Worm (Caenorhabditis elegans) whole organism, L4 larva: Measurements from ENCODE around the gene clec-73.

Source experiments
- R02D3.7 ChIP-seq: fragments of 150-350 bp; sonication (generic microtip); optimal IDR thresholded peaks from 3 replicates; lab custom pipeline; 2014; ENCODE audit warnings: missing biosample characterization, missing genetic modification characterization
- T20F7.1 ChIP-seq: fragments of 200-800 bp; sonication (Bioruptor generic); optimal IDR thresholded peaks from 2 replicates; lab custom pipeline; 2018; ENCODE audit warnings: mild to moderate bottlenecking, missing genetic modification characterization, missing compliant biosample characterization
- ceh-28 ChIP-seq: fragments of 150-350 bp; optimal IDR thresholded peaks from 2 replicates; lab custom pipeline; 2014; ENCODE audit warnings: missing biosample characterization, missing genetic modification reagents, missing genetic modification characterization
- dmd-9 ChIP-seq: fragments of 200-800 bp; sonication (Bioruptor generic); IDR thresholded peaks from 2 replicates; pipeline ENCODE4 v1.3.6; 2022; ENCODE audit warnings: missing genetic modification reagents, missing genetic modification characterization, missing compliant biosample characterization
- fkh-10 ChIP-seq: fragments of 150-350 bp; optimal IDR thresholded peaks from 2 replicates; lab custom pipeline; 2014; ENCODE audit warnings: missing biosample characterization, missing genetic modification reagents, missing genetic modification characterization
- jun-1 ChIP-seq: fragments of 150-350 bp; optimal IDR thresholded peaks from 2 replicates; lab custom pipeline; 2014; ENCODE audit warnings: missing biosample characterization, missing genetic modification reagents, missing genetic modification characterization
- lin-15B ChIP-seq: fragments of 150-350 bp; sonication (generic microtip); optimal IDR thresholded peaks from 3 replicates; lab custom pipeline; 2014; ENCODE audit warnings: missing biosample characterization, missing genetic modification characterization
- nhr-11 ChIP-seq: fragments of 150-350 bp; optimal IDR thresholded peaks from 2 replicates; lab custom pipeline; 2014; ENCODE audit warnings: missing biosample characterization, missing genetic modification characterization
- nhr-237 ChIP-seq: sonication (generic microtip); optimal IDR thresholded peaks from 2 replicates; lab custom pipeline; 2017; ENCODE audit warnings: missing biosample characterization, missing genetic modification characterization
- nhr-28 ChIP-seq: fragments of 150-350 bp; optimal IDR thresholded peaks from 2 replicates; lab custom pipeline; 2014; ENCODE audit warnings: missing biosample characterization, missing genetic modification characterization
- nhr-42 ChIP-seq: fragments of 200-800 bp; sonication (Bioruptor generic); IDR thresholded peaks from 2 replicates; pipeline ENCODE4 v1.3.6; 2022; ENCODE audit warnings: missing genetic modification characterization, missing compliant biosample characterization
- php-3 ChIP-seq: fragments of 200-800 bp; sonication (Bioruptor generic); IDR thresholded peaks from 2 replicates; pipeline ENCODE4 v1.3.6; 2022; ENCODE audit warnings: missing genetic modification reagents, missing genetic modification characterization, missing compliant biosample characterization
- skn-1 ChIP-seq: fragments of 150-350 bp; optimal IDR thresholded peaks from 2 replicates; lab custom pipeline; 2014; ENCODE audit warnings: missing biosample characterization, missing genetic modification characterization

DNA sequence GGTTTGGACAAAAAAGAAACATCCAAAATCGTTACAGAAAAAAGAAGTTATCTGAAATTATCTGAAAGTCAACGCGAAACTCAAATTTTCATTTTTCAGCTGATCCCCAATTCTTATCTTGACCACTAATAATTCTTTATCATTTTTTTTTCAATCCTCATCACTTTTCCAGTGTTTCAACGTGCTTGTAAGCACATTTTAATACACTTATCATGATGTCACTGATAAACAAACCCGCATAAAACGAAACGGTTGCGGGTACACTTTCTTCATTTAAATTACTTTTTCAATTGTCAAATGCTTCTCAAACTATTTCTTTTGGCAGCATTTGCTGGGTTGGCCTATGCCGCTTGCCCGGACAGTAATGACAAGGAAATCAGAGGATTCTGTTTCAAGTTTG, 34.1 kb downstream of the clec-73 start, which contains the start of gene clec-67:
- TF ChIP-seq R02D3.7 (tag; lab: Kevin White, UChicago) (no peak), dmd-9 (GFP tag; lab: Robert Waterston, UW) (no peak), skn-1 (tag; lab: Kevin White, UChicago) (no peak), T20F7.1 (no peak), nhr-237 (tag; lab: Kevin White, UChicago) (no peak), nhr-42 (no peak), lin-15B (tag; lab: Kevin White, UChicago) (no peak), nhr-28 (tag; lab: Kevin White, UChicago) (peak; percentile 63), jun-1 (tag; lab: Kevin White, UChicago) (no peak), nhr-11 (tag; lab: Kevin White, UChicago) (no peak), ceh-28 (tag; lab: Kevin White, UChicago) (no peak), php-3 (GFP tag; lab: Robert Waterston, UW) (no peak), fkh-10 (no peak)
